Worm (Caenorhabditis elegans) whole organism, L3 larva: ENCODE results near the gene pig-1.

Experiments
- aly-2 ChIP-seq: fragments of 150-350 bp; optimal IDR thresholded peaks from 2 replicates; lab custom pipeline; 2014; ENCODE audit warnings: missing biosample characterization, missing genetic modification characterization
- ceh-82 ChIP-seq: fragments of 150-350 bp; optimal IDR thresholded peaks from 2 replicates; lab custom pipeline; 2014; ENCODE audit warnings: missing biosample characterization, missing genetic modification characterization
- ceh-9 ChIP-seq: sonication (generic microtip); optimal IDR thresholded peaks from 2 replicates; lab custom pipeline; 2018; ENCODE audit warnings: missing biosample characterization, missing genetic modification characterization
- elt-1 ChIP-seq: fragments of 150-350 bp; optimal IDR thresholded peaks from 2 replicates; lab custom pipeline; 2014; ENCODE audit warnings: missing biosample characterization, missing genetic modification characterization
- jun-1 ChIP-seq: fragments of 150-350 bp; optimal IDR thresholded peaks from 2 replicates; lab custom pipeline; 2014; ENCODE audit warnings: missing biosample characterization, missing genetic modification reagents, missing genetic modification characterization
- lin-15B ChIP-seq: fragments of 150-350 bp; optimal IDR thresholded peaks from 2 replicates; lab custom pipeline; 2014; ENCODE audit warnings: missing biosample characterization, missing genetic modification characterization
- lin-39 ChIP-seq: fragments of 150-350 bp; optimal IDR thresholded peaks from 2 replicates; lab custom pipeline; 2018; ENCODE audit warnings: missing biosample characterization, missing genetic modification reagents, missing genetic modification characterization
- mdl-1 ChIP-seq: fragments of 150-350 bp; optimal IDR thresholded peaks from 2 replicates; lab custom pipeline; 2014; ENCODE audit warnings: missing biosample characterization, missing genetic modification characterization
- mml-1 ChIP-seq: fragments of 150-350 bp; sonication (generic microtip); optimal IDR thresholded peaks from 3 replicates; lab custom pipeline; 2014; ENCODE audit warnings: missing biosample characterization, missing genetic modification characterization
- nhr-11 ChIP-seq: fragments of 150-350 bp; optimal IDR thresholded peaks from 2 replicates; lab custom pipeline; 2014; ENCODE audit warnings: missing biosample characterization, missing genetic modification characterization
- nhr-23 ChIP-seq: fragments of 150-350 bp; optimal IDR thresholded peaks from 2 replicates; lab custom pipeline; 2014; ENCODE audit warnings: missing biosample characterization, missing genetic modification reagents, missing genetic modification characterization
- nhr-25 ChIP-seq: sonication (generic microtip); optimal IDR thresholded peaks from 2 replicates; lab custom pipeline; 2017; ENCODE audit warnings: missing biosample characterization, missing genetic modification characterization
- skn-1 ChIP-seq: fragments of 150-350 bp; optimal IDR thresholded peaks from 2 replicates; lab custom pipeline; 2014; ENCODE audit warnings: missing biosample characterization, missing genetic modification characterization
- unc-39 ChIP-seq: sonication (generic microtip); optimal IDR thresholded peaks from 4 replicates; lab custom pipeline; 2017; ENCODE audit warnings: missing biosample characterization, missing genetic modification characterization

pig-1 gene

ce11 chrIV:460614-461079, 58.6 kb downstream of the pig-1 start, which contains the start of gene M04G7.2:
Gene M04G7.2, minus strand, starts transcription at chrIV:461029.
- TF ChIP-seq mml-1 (tag; lab: Kevin White, UChicago) (no peak), ceh-82 (tag; lab: Kevin White, UChicago) (no peak), nhr-11 (tag; lab: Kevin White, UChicago) (no peak), mdl-1 (tag; lab: Kevin White, UChicago) (no peak), lin-39 (tag; lab: Kevin White, UChicago) (no peak), nhr-23 (tag; lab: Kevin White, UChicago) (no peak), unc-39 (tag; lab: Kevin White, UChicago) (no peak), ceh-9 (tag; lab: Kevin White, UChicago) (no peak), nhr-25 (tag; lab: Kevin White, UChicago) (no peak), elt-1 (tag; lab: Kevin White, UChicago) (no peak), aly-2 (tag; lab: Kevin White, UChicago) (no peak), jun-1 (tag; lab: Kevin White, UChicago) (no peak), lin-15B (tag; lab: Kevin White, UChicago) (no peak), skn-1 (tag; lab: Kevin White, UChicago) (no peak)
